Fruit fly (Drosophila melanogaster) whole organism, adult: ENCODE results near the gene CG2854.

Experiments
- CG11617 ChIP-seq: fragments of 200-800 bp; sonication (Bioruptor generic); optimal IDR thresholded peaks from 2 replicates; lab custom pipeline; 2017; ENCODE audit warnings: mild to moderate bottlenecking, missing biosample characterization, missing genetic modification reagents, missing genetic modification characterization
- CG14711 ChIP-seq: fragments of 200-800 bp; sonication (Bioruptor generic); optimal IDR thresholded peaks from 2 replicates; lab custom pipeline; 2018; ENCODE audit warnings: missing biosample characterization, mild to moderate bottlenecking, missing genetic modification characterization, moderate library complexity
- CG1620 ChIP-seq: fragments of 200-800 bp; sonication (Bioruptor generic); optimal IDR thresholded peaks from 2 replicates; lab custom pipeline; 2016; ENCODE audit warnings: missing biosample characterization, missing genetic modification characterization
- CG33017 ChIP-seq: fragments of 200-800 bp; sonication (Bioruptor generic); optimal IDR thresholded peaks from 2 replicates; lab custom pipeline; 2018; ENCODE audit warnings: missing biosample characterization, mild to moderate bottlenecking, missing genetic modification characterization, moderate library complexity
- CG7045 ChIP-seq: fragments of 200-800 bp; sonication (Bioruptor generic); optimal IDR thresholded peaks from 2 replicates; lab custom pipeline; 2017; ENCODE audit warnings: missing biosample characterization, mild to moderate bottlenecking, missing genetic modification characterization
- CG7101 ChIP-seq: fragments of 200-800 bp; sonication (Bioruptor generic); optimal IDR thresholded peaks from 2 replicates; lab custom pipeline; 2018; ENCODE audit warnings: missing biosample characterization, mild to moderate bottlenecking, missing genetic modification characterization, moderate library complexity
- Crg-1 ChIP-seq: fragments of 200-800 bp; sonication (Bioruptor generic); optimal IDR thresholded peaks from 2 replicates; lab custom pipeline; 2016; ENCODE audit warnings: missing biosample characterization, missing genetic modification characterization
- Hr96 ChIP-seq: fragments of 200-800 bp; sonication (Bioruptor generic); optimal IDR thresholded peaks from 2 replicates; lab custom pipeline; 2016; ENCODE audit warnings: missing biosample characterization, missing genetic modification characterization
- Mnt ChIP-seq: fragments of 200-800 bp; sonication (Bioruptor generic); optimal IDR thresholded peaks from 2 replicates; lab custom pipeline; 2016; ENCODE audit warnings: missing biosample characterization, mild to moderate bottlenecking, missing genetic modification characterization
- bab1 ChIP-seq: fragments of 200-800 bp; sonication (Bioruptor generic); optimal IDR thresholded peaks from 3 replicates; lab custom pipeline; 2019; ENCODE audit warnings: missing biosample characterization, mild to moderate bottlenecking, missing genetic modification characterization, moderate library complexity
- cic ChIP-seq: fragments of 200-800 bp; sonication (Bioruptor generic); optimal IDR thresholded peaks from 2 replicates; lab custom pipeline; 2017; ENCODE audit warnings: missing biosample characterization, mild to moderate bottlenecking, missing genetic modification characterization, moderate library complexity
- cnc ChIP-seq, 2 experiments: fragments of >200 bp; optimal IDR thresholded peaks; 2 replicates each; lab custom pipeline; 2017
- kay ChIP-seq: fragments of 200-800 bp; sonication (Bioruptor generic); peaks from one replicate; lab custom pipeline; 2016; ENCODE audit warnings: missing biosample characterization, missing genetic modification characterization, borderline replicate concordance
- pad ChIP-seq: fragments of 200-800 bp; sonication (Bioruptor generic); optimal IDR thresholded peaks from 3 replicates; lab custom pipeline; 2017; ENCODE audit warnings: missing biosample characterization, missing genetic modification characterization, mild to moderate bottlenecking, moderate library complexity, missing genetic modification reagents

DNA sequence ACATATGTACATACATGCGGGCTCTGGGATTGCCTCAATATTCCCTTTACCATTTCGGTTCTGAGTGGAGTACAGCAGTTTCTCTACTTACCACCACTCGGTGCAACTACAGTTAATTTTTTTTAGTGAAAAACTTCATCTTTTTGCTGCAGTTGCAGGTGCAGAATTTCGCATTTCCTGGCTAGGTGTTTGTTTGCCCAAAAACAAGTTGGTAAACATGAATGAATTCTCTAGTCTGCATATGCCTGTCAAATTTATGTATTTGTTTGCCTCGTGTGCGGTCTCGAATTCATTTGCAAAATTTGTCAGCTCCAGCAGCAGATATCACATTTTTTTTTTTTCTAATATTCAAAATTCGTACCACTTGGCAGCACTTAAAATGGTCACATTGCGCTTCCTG, at the start of gene CG2854:
- TF ChIP-seq kay (GFP tag; lab: Kevin White, UChicago) (no peak), CG14711 (tag; lab: Kevin White, UChicago) (no peak), Mnt (GFP tag; lab: Kevin White, UChicago) (no peak), pad (GFP tag; lab: Kevin White, UChicago) (no peak), cnc (optimal IDR thresholded peaks at IDR 0.05; lab: Kevin White, UChicago) (no peak), CG11617 (GFP tag; lab: Kevin White, UChicago) (no peak), CG1620 (GFP tag; lab: Kevin White, UChicago) (no peak), bab1 (GFP tag; lab: Kevin White, UChicago) (no peak), Crg-1 (GFP tag; lab: Kevin White, UChicago) (no peak), cic (GFP tag; lab: Kevin White, UChicago) (no peak), CG7045 (GFP tag; lab: Kevin White, UChicago) (no peak), CG33017 (no peak), CG7101 (no peak), Hr96 (GFP tag; lab: Kevin White, UChicago) (no peak)
